Worm (Caenorhabditis elegans) whole organism, L2 larva: ENCODE results near the gene smc-6.

Source experiments
- C34F6.9 ChIP-seq: fragments of 150-350 bp; optimal IDR thresholded peaks from 2 replicates; lab custom pipeline; 2014; ENCODE audit warnings: missing biosample characterization, missing genetic modification characterization
- F13H6.1 ChIP-seq: sonication (generic microtip); optimal IDR thresholded peaks from 2 replicates; lab custom pipeline; 2016; ENCODE audit warnings: missing genetic modification characterization, missing compliant biosample characterization
- R02D3.7 ChIP-seq: fragments of 150-350 bp; optimal IDR thresholded peaks from 2 replicates; lab custom pipeline; 2014; ENCODE audit warnings: missing biosample characterization, missing genetic modification characterization
- ZK546.5 ChIP-seq: sonication (generic microtip); optimal IDR thresholded peaks from 2 replicates; lab custom pipeline; 2017; ENCODE audit warnings: missing biosample characterization, missing genetic modification characterization
- alr-1 ChIP-seq: fragments of 150-350 bp; optimal IDR thresholded peaks from 2 replicates; lab custom pipeline; 2014; ENCODE audit warnings: missing biosample characterization, missing genetic modification characterization
- aly-2 ChIP-seq: fragments of 150-350 bp; optimal IDR thresholded peaks from 2 replicates; lab custom pipeline; 2014; ENCODE audit warnings: missing biosample characterization, missing genetic modification characterization
- ama-1 ChIP-seq: fragments of 150-350 bp; optimal IDR thresholded peaks from 2 replicates; lab custom pipeline; 2018; ENCODE audit warnings: inconsistent platforms
- blmp-1 ChIP-seq: sonication (generic microtip); optimal IDR thresholded peaks from 2 replicates; lab custom pipeline; 2017; ENCODE audit warnings: missing genetic modification characterization, mild to moderate bottlenecking, missing compliant biosample characterization, antibody characterized with exemption, moderate library complexity; ENCODE audit not compliant: insufficient read depth
- ceh-82 ChIP-seq: fragments of 150-350 bp; optimal IDR thresholded peaks from 2 replicates; lab custom pipeline; 2014; ENCODE audit warnings: missing biosample characterization, missing genetic modification characterization
- crh-2 ChIP-seq: sonication (generic microtip); optimal IDR thresholded peaks from 2 replicates; lab custom pipeline; 2017; ENCODE audit warnings: missing biosample characterization, missing genetic modification characterization
- dmd-4 ChIP-seq: sonication (generic microtip); optimal IDR thresholded peaks from 2 replicates; lab custom pipeline; 2017; ENCODE audit warnings: missing biosample characterization, missing genetic modification characterization
- egl-27 ChIP-seq: sonication (generic microtip); optimal IDR thresholded peaks from 3 replicates; lab custom pipeline; 2017; ENCODE audit warnings: missing biosample characterization, missing genetic modification reagents, missing genetic modification characterization
- elt-1 ChIP-seq: fragments of 150-350 bp; optimal IDR thresholded peaks from 2 replicates; lab custom pipeline; 2014; ENCODE audit warnings: missing biosample characterization, missing genetic modification characterization
- elt-3 ChIP-seq: sonication (generic microtip); optimal IDR thresholded peaks from 2 replicates; lab custom pipeline; 2017; ENCODE audit warnings: missing biosample characterization, missing genetic modification characterization
- fos-1 ChIP-seq: fragments of 150-350 bp; optimal IDR thresholded peaks from 2 replicates; lab custom pipeline; 2014; ENCODE audit warnings: missing biosample characterization, missing genetic modification characterization
- gmeb-1 ChIP-seq: fragments of 150-350 bp; optimal IDR thresholded peaks from 2 replicates; lab custom pipeline; 2014; ENCODE audit warnings: missing biosample characterization, missing genetic modification characterization
- lin-11 ChIP-seq: fragments of 150-350 bp; sonication (generic microtip); optimal IDR thresholded peaks from 2 replicates; lab custom pipeline; 2014; ENCODE audit warnings: missing biosample characterization, missing genetic modification characterization, inconsistent platforms, mixed read lengths
- lsy-2 ChIP-seq, 2 experiments: fragments of 150-350 bp in 1 of 2; sonication (generic microtip) in 1 of 2; optimal IDR thresholded peaks; 2 replicates each; lab custom pipeline; 2014 to 2017; ENCODE audit warnings: missing biosample characterization in 2 of 2, missing genetic modification characterization in 2 of 2
- mab-5 ChIP-seq: fragments of 150-350 bp; optimal IDR thresholded peaks from 2 replicates; lab custom pipeline; 2014; ENCODE audit warnings: missing biosample characterization, missing genetic modification characterization
- mbf-1 ChIP-seq: sonication (generic microtip); optimal IDR thresholded peaks from 2 replicates; lab custom pipeline; 2017; ENCODE audit warnings: missing biosample characterization, missing genetic modification characterization
- mdl-1 ChIP-seq, 2 experiments: fragments of 150-350 bp in 1 of 2; sonication (generic microtip) in 1 of 2; optimal IDR thresholded peaks; 2 replicates each; lab custom pipeline; 2017; ENCODE audit warnings: missing biosample characterization in 2 of 2, missing genetic modification characterization in 2 of 2
- nhr-11 ChIP-seq: fragments of 150-350 bp; optimal IDR thresholded peaks from 2 replicates; lab custom pipeline; 2014; ENCODE audit warnings: missing biosample characterization, missing genetic modification characterization
- nhr-12 ChIP-seq: fragments of 150-350 bp; optimal IDR thresholded peaks from 2 replicates; lab custom pipeline; 2014; ENCODE audit warnings: missing biosample characterization, missing genetic modification characterization
- nhr-129 ChIP-seq: fragments of 150-350 bp; optimal IDR thresholded peaks from 2 replicates; lab custom pipeline; 2014; ENCODE audit warnings: missing biosample characterization, missing genetic modification characterization
- nhr-21 ChIP-seq: fragments of 150-350 bp; optimal IDR thresholded peaks from 2 replicates; lab custom pipeline; 2014; ENCODE audit warnings: missing biosample characterization, missing genetic modification characterization
- nhr-237 ChIP-seq: fragments of 150-350 bp; optimal IDR thresholded peaks from 2 replicates; lab custom pipeline; 2014; ENCODE audit warnings: missing biosample characterization, missing genetic modification characterization
- nhr-25 ChIP-seq: fragments of 150-350 bp; sonication (generic microtip); optimal IDR thresholded peaks from 3 replicates; lab custom pipeline; 2014; ENCODE audit warnings: missing biosample characterization, missing genetic modification characterization
- nhr-6 ChIP-seq: fragments of 150-350 bp; optimal IDR thresholded peaks from 2 replicates; lab custom pipeline; 2014; ENCODE audit warnings: missing biosample characterization, missing genetic modification characterization
- nhr-77 ChIP-seq: fragments of 150-350 bp; optimal IDR thresholded peaks from 2 replicates; lab custom pipeline; 2014; ENCODE audit warnings: missing biosample characterization, missing genetic modification characterization
- peb-1 ChIP-seq: fragments of 150-350 bp; optimal IDR thresholded peaks from 2 replicates; lab custom pipeline; 2014; ENCODE audit warnings: missing biosample characterization, missing genetic modification characterization
- sem-4 ChIP-seq: fragments of 150-350 bp; optimal IDR thresholded peaks from 2 replicates; lab custom pipeline; 2014; ENCODE audit warnings: missing biosample characterization, missing genetic modification reagents, missing genetic modification characterization
- skn-1 ChIP-seq: sonication (generic microtip); optimal IDR thresholded peaks from 2 replicates; lab custom pipeline; 2017; ENCODE audit warnings: missing biosample characterization, missing genetic modification characterization
- sma-3 ChIP-seq: sonication (generic microtip); optimal IDR thresholded peaks from 2 replicates; lab custom pipeline; 2016; ENCODE audit warnings: missing genetic modification reagents, missing genetic modification characterization, missing compliant biosample characterization
- sma-9 ChIP-seq, 2 experiments: fragments of 150-350 bp in 1 of 2; sonication (generic microtip) in 1 of 2; optimal IDR thresholded peaks; 2 replicates each; lab custom pipeline; 2014 to 2016; ENCODE audit warnings: missing genetic modification characterization in 2 of 2, mild to moderate bottlenecking in 1 of 2, missing biosample characterization in 1 of 2, missing compliant biosample characterization in 1 of 2, missing genetic modification reagents in 1 of 2, moderate library complexity in 1 of 2
- snpc-4 ChIP-seq: fragments of 150-350 bp; optimal IDR thresholded peaks from 2 replicates; lab custom pipeline; 2014; ENCODE audit warnings: missing biosample characterization, missing genetic modification characterization
- unc-39 ChIP-seq: fragments of 150-350 bp; optimal IDR thresholded peaks from 2 replicates; lab custom pipeline; 2014; ENCODE audit warnings: missing biosample characterization, missing genetic modification characterization
- unc-55 ChIP-seq: fragments of 150-350 bp; sonication (generic microtip); optimal IDR thresholded peaks from 3 replicates; lab custom pipeline; 2014; ENCODE audit warnings: missing biosample characterization, missing genetic modification reagents, missing genetic modification characterization
- unc-62 ChIP-seq: fragments of 150-350 bp; optimal IDR thresholded peaks from 2 replicates; lab custom pipeline; 2014; ENCODE audit warnings: missing biosample characterization, missing genetic modification reagents, missing genetic modification characterization
- ztf-11 ChIP-seq: sonication (generic microtip); optimal IDR thresholded peaks from 2 replicates; lab custom pipeline; 2017; ENCODE audit warnings: missing biosample characterization, missing genetic modification characterization
- ztf-4 ChIP-seq: fragments of 150-350 bp; optimal IDR thresholded peaks from 2 replicates; lab custom pipeline; 2014; ENCODE audit warnings: missing biosample characterization, missing genetic modification characterization

Gene smc-6

ce11 chrII:11599751-11600150, 21.2 kb downstream of the smc-6 start, which contains the start of gene npp-5:
Gene npp-5, minus strand, starts transcription at chrII:11599809.
- TF ChIP-seq R02D3.7 (tag; lab: Kevin White, UChicago) (no peak), dmd-4 (tag; lab: Kevin White, UChicago) (no peak), elt-3 (tag; lab: Kevin White, UChicago) (no peak), crh-2 (tag; lab: Kevin White, UChicago) (peak; percentile 25), mab-5 (no peak), nhr-25 (tag; lab: Kevin White, UChicago) (no peak), C34F6.9 (tag; lab: Kevin White, UChicago) (peak; percentile 50), sem-4 (tag; lab: Kevin White, UChicago) (no peak), lin-11 (tag; lab: Kevin White, UChicago) (no peak), ZK546.5 (no peak), peb-1 (no peak), sma-9 (GFP tag; optimal IDR thresholded peaks at IDR 0.05; lab: Kevin White, UChicago) (no peak), sma-9 (tag; optimal IDR thresholded peaks at IDR 0.05; lab: Kevin White, UChicago) (no peak), ama-1 (no peak), skn-1 (tag; lab: Kevin White, UChicago) (no peak), gmeb-1 (tag; lab: Kevin White, UChicago) (peak; percentile 93), alr-1 (tag; lab: Kevin White, UChicago) (no peak), aly-2 (tag; lab: Kevin White, UChicago) (no peak), blmp-1 (no peak), nhr-12 (tag; lab: Kevin White, UChicago) (no peak), mbf-1 (no peak), sma-3 (GFP tag; lab: Kevin White, UChicago) (no peak), unc-55 (GFP tag; lab: Kevin White, UChicago) (peak; percentile 75), elt-1 (tag; lab: Kevin White, UChicago) (no peak), ztf-11 (no peak), unc-62 (GFP tag; lab: Kevin White, UChicago) (no peak), fos-1 (no peak), snpc-4 (tag; lab: Kevin White, UChicago) (no peak), nhr-77 (no peak), F13H6.1 (tag; lab: Kevin White, UChicago) (no peak), unc-39 (tag; lab: Kevin White, UChicago) (no peak), nhr-11 (no peak), lsy-2 (tag; optimal IDR thresholded peaks at IDR 0.05; lab: Kevin White, UChicago) (peak in 1 of 2 experiments; percentile 52), nhr-6 (tag; lab: Kevin White, UChicago) (no peak), nhr-237 (no peak), nhr-21 (no peak), nhr-129 (tag; lab: Kevin White, UChicago) (no peak), ztf-4 (tag; lab: Kevin White, UChicago) (no peak), ceh-82 (no peak), egl-27 (tag; lab: Kevin White, UChicago) (no peak)
- TF ChIP-seq, all 48 proteins: peak for 5

ce11 chrII:11600711-11601110, 22.2 kb downstream of the smc-6 start, which contains the start of gene F07A11.4:
Gene F07A11.4, plus strand, starts transcription at chrII:11601011.
- TF ChIP-seq mdl-1 (tag; optimal IDR thresholded peaks at IDR 0.05; lab: Kevin White, UChicago): no peak
- TF ChIP-seq unc-55 (GFP tag; lab: Kevin White, UChicago): peak; percentile 12

- TF ChIP-seq C34F6.9 (tag; lab: Kevin White, UChicago): peak; percentile 23
- TF ChIP-seq gmeb-1 (tag; lab: Kevin White, UChicago): no peak
- TF ChIP-seq nhr-129 (tag; lab: Kevin White, UChicago): peak; percentile 40
- peak; percentile 58 for TF ChIP-seq F13H6.1 (tag; lab: Kevin White, UChicago)
- no peak for TF ChIP-seq nhr-237
- no peak for TF ChIP-seq elt-1 (tag; lab: Kevin White, UChicago)
- peak; percentile 10 for TF ChIP-seq sma-9 (GFP tag; optimal IDR thresholded peaks at IDR 0.05; lab: Kevin White, UChicago)
- no peak for TF ChIP-seq sma-9 (tag; optimal IDR thresholded peaks at IDR 0.05; lab: Kevin White, UChicago)
Measured at ce11 chrII:11602387-11602960, 24.0 kb downstream of the smc-6 start.
